Worm (Caenorhabditis elegans) whole organism, L1 larva: ENCODE data around the gene R10E12.2.
A peak's percentile ranks its signal among the peaks of the same experiment; 100 is the strongest.

Experiments
- fkh-10 ChIP-seq: sonication (generic microtip); optimal IDR thresholded peaks from 2 replicates; lab custom pipeline; 2017; ENCODE audit warnings: missing biosample characterization, missing genetic modification reagents, missing genetic modification characterization
- jun-1 ChIP-seq: fragments of 150-350 bp; optimal IDR thresholded peaks from 2 replicates; lab custom pipeline; 2014; ENCODE audit warnings: missing biosample characterization, missing genetic modification reagents, missing genetic modification characterization
- sox-4 ChIP-seq: sonication (generic microtip); optimal IDR thresholded peaks from 2 replicates; lab custom pipeline; 2016; ENCODE audit warnings: missing genetic modification characterization, missing compliant biosample characterization

- TF ChIP-seq jun-1 (tag; lab: Kevin White, UChicago) = peak; percentile 10
- TF ChIP-seq fkh-10 (GFP tag; lab: Kevin White, UChicago) = no peak
- TF ChIP-seq sox-4 (tag; lab: Kevin White, UChicago) = no peak
These were observed 43.3 kb downstream of the R10E12.2 start for ce11 chrIII:9930406-9930805.
